Worm (Caenorhabditis elegans) whole organism, late embryonic: ENCODE data around the gene shk-1.

Experiments
- K09A11.1 ChIP-seq: sonication (generic microtip); optimal IDR thresholded peaks from 2 replicates; lab custom pipeline; 2017; ENCODE audit warnings: antibody characterized with exemption, mild to moderate bottlenecking, missing genetic modification characterization, missing compliant biosample characterization; ENCODE audit not compliant: insufficient read depth
- T23F11.4 ChIP-seq: fragments of 200-800 bp; sonication (Bioruptor generic); optimal IDR thresholded peaks from 2 replicates; lab custom pipeline; 2018; ENCODE audit warnings: mild to moderate bottlenecking, missing genetic modification characterization, missing compliant biosample characterization
- ama-1 ChIP-seq: fragments of 150-350 bp; optimal IDR thresholded peaks from 2 replicates; lab custom pipeline; 2014
- ceh-14 ChIP-seq: sonication (generic microtip); optimal IDR thresholded peaks from 2 replicates; lab custom pipeline; 2016; ENCODE audit warnings: missing genotype, missing genetic modification characterization, missing compliant biosample characterization
- ceh-19 ChIP-seq: fragments of 200-800 bp; sonication (Bioruptor generic); optimal IDR thresholded peaks from 2 replicates; lab custom pipeline; 2018; ENCODE audit warnings: mild to moderate bottlenecking, missing genetic modification characterization, missing compliant biosample characterization
- dve-1 ChIP-seq: sonication (generic microtip); optimal IDR thresholded peaks from 2 replicates; lab custom pipeline; 2017; ENCODE audit warnings: antibody characterized with exemption, mild to moderate bottlenecking, missing genetic modification characterization, missing compliant biosample characterization
- fkh-10 ChIP-seq: fragments of 150-350 bp; optimal IDR thresholded peaks from 2 replicates; lab custom pipeline; 2014; ENCODE audit warnings: missing biosample characterization, missing genetic modification reagents, missing genetic modification characterization
- nfya-1 ChIP-seq: sonication (generic microtip); optimal IDR thresholded peaks from 2 replicates; lab custom pipeline; 2017; ENCODE audit warnings: missing genetic modification characterization, mild to moderate bottlenecking, missing compliant biosample characterization, antibody characterized with exemption, moderate library complexity
- odd-2 ChIP-seq: sonication (generic microtip); optimal IDR thresholded peaks from 2 replicates; lab custom pipeline; 2017; ENCODE audit warnings: antibody characterized with exemption, mild to moderate bottlenecking, missing genetic modification characterization, missing compliant biosample characterization
- pag-3 ChIP-seq: sonication (generic microtip); optimal IDR thresholded peaks from 2 replicates; lab custom pipeline; 2016; ENCODE audit warnings: missing compliant biosample characterization, missing genetic modification characterization, borderline replicate concordance
- pha-4 ChIP-seq: fragments of 150-350 bp; optimal IDR thresholded peaks from 2 replicates; lab custom pipeline; 2018; ENCODE audit warnings: missing biosample characterization, missing genetic modification reagents, missing genetic modification characterization
- pqm-1 ChIP-seq: sonication (generic microtip); optimal IDR thresholded peaks from 2 replicates; lab custom pipeline; 2016; ENCODE audit warnings: missing genetic modification characterization, missing compliant biosample characterization

- TF ChIP-seq ceh-14 (tag; lab: Kevin White, UChicago) (no peak), ceh-19 (GFP tag; lab: Kevin White, UChicago) (no peak), pqm-1 (tag; lab: Kevin White, UChicago) (no peak), nfya-1 (no peak), ama-1 (lab: Kevin White, UChicago) (no peak), odd-2 (no peak), pag-3 (tag; lab: Kevin White, UChicago) (no peak), fkh-10 (GFP tag; lab: Kevin White, UChicago) (no peak), T23F11.4 (no peak), pha-4 (tag; lab: Kevin White, UChicago) (no peak), dve-1 (tag; lab: Kevin White, UChicago) (no peak), K09A11.1 (no peak)
These were observed 16.6 kb upstream of the shk-1 start for ce11 chrII:9741400-9741799.
